Fruit fly (Drosophila melanogaster) S2 (cell line): ENCODE data around the gene CG42263.

Experiments used
- CG8478 ChIP-seq: fragments of >200 bp; optimal IDR thresholded peaks from 2 replicates; lab custom pipeline; 2018
- CTCF ChIP-seq, 2 experiments: fragments of >200 bp; optimal IDR thresholded peaks; 2 replicates each; lab custom pipeline; 2018

DNA sequence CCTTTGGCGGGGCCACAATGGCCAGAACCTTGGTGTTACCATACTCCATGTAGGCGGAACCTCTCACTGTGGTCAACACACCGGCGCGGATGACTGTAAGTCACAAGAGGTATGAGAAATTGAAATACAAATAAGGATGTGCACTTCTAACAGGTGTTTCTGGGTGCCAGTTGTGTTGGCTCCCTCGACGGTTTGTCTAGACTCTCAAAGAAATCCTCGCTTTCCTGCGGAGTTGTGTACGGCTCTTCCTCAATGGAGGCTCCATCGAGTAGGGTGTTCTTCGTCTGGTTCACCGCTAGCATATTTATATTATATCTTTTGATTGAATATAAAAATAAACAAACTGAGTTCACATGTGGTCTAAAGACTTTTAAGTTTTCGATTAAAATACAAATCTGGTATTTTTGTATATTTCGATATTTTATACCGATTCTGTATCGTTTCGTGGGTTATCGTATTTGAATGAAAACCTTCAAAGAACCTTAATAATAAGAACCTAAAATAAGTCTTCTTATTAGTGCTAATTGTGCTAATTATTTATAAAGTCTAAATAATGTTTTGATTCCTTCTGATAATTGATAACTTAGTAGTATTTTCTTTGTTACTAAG, 42.2 kb downstream of the CG42263 start, which contains the start of gene Mtr3:
- TF ChIP-seq CG8478 (lab: Kevin White, UChicago) (no peak), CTCF (optimal IDR thresholded peaks at IDR 0.05; lab: Kevin White, UChicago) (no peak)
